Fruit fly (Drosophila melanogaster) S2 (cell line): Measurements from ENCODE around the gene Prx2.

Experiments
- CG8478 ChIP-seq: fragments of >200 bp; optimal IDR thresholded peaks from 2 replicates; lab custom pipeline; 2018
- CTCF ChIP-seq, 2 experiments: fragments of >200 bp; optimal IDR thresholded peaks; 2 replicates each; lab custom pipeline; 2018

DNA sequence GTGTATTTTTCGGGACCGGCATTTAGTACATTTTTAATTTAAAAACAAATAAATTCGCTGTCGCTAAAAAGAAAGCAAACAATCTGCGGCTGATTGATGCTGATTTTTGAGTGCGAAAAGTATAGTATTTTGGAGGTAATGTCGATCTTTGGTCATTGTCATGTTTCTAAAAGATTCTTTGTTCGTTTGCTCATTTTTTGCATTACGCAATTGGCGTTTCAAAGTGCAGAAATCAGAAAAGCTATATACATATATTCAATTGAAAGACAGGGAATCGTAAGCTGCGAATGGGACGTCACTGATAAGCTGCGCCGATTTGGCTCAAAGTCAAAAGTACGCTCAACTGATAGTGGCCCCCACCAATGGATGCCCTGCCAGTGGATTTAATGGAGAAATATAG is 42.9 kb downstream of the Prx2 start:
- TF ChIP-seq CG8478 (no peak), CTCF (optimal IDR thresholded peaks at IDR 0.05; lab: Kevin White, UChicago) (no peak)
